Worm (Caenorhabditis elegans): ENCODE measurements around the gene larp-1.
"Not testable (repeated sequence)": the region's sequence is repeated elsewhere in the genome, so short reads cannot be mapped to it uniquely, and the experiment has no call there.

Gene larp-1

DNA sequence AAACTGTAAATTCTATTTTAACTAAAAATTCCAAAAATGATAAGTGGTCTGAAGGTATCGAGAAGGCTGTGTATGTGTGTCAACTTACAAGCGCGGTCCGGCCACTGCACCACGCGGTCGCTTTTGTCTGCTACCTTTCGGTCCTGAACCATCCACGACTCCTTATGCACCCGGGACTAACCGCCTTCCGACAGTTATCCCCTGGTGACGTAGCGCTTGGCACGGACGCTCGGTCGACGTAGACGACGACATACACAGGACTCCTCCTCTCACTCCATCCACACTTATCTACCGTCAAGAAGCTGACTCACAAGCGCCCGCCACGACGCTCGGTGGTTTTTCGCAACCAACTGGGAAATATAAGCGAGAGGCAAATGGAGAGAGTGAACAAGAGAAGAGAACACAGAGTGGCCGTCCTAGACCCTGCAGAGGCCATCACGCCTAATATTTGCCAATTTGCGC lies 14.0 kb upstream of the larp-1 start:
- TF ChIP-seq aptf-3 (GFP tag; IDR thresholded peaks at IDR 0.05) = peak; percentile 79; the same call in 1 of the 2 replicates
- TF ChIP-seq mcd-1 (GFP tag; IDR thresholded peaks at IDR 0.05) = peak; percentile 84
- peak; percentile 70 for TF ChIP-seq ceh-27 (GFP tag; optimal IDR thresholded peaks at IDR 0.05)
- peak; percentile 54 for TF ChIP-seq mes-4 (tag; optimal IDR thresholded peaks at IDR 0.05)
- TF ChIP-seq dox-1 (GFP tag; IDR thresholded peaks at IDR 0.05) = peak; percentile 98
- peak; percentile 8 for TF ChIP-seq hlh-12 (tag; optimal IDR thresholded peaks at IDR 0.05)
- TF ChIP-seq hmg-20 (GFP tag; IDR thresholded peaks at IDR 0.05) = peak; percentile 77; the same call in 1 of the 2 replicates
- TF ChIP-seq madf-10 (tag; optimal IDR thresholded peaks at IDR 0.05) = peak; percentile 71
- peak; percentile 68 for TF ChIP-seq ceh-79 (tag; optimal IDR thresholded peaks at IDR 0.05)
- TF ChIP-seq pbrm-1 (GFP tag; IDR thresholded peaks at IDR 0.05) = peak; percentile 87
- TF ChIP-seq repo-1 (tag; optimal IDR thresholded peaks at IDR 0.05) = peak; percentile 90
- peak; percentile 55 for TF ChIP-seq ets-4 (GFP tag; optimal IDR thresholded peaks at IDR 0.05)
- peak; percentile 60; the same call in 1 of the 2 replicates for TF ChIP-seq B0019.2 (GFP tag; conservative IDR thresholded peaks at IDR 0.05)
- TF ChIP-seq snpc-4 (GFP tag; optimal IDR thresholded peaks at IDR 0.05) = peak; percentile 46
- peak in 1 of 4 experiments; percentile 64 for TF ChIP-seq snpc-4 (tag; optimal IDR thresholded peaks at IDR 0.05)
- peak; percentile 84; the same call in 1 of the 2 replicates for TF ChIP-seq Y56A3A.18 (GFP tag; IDR thresholded peaks at IDR 0.05)
- TF ChIP-seq rcor-1 (GFP tag; IDR thresholded peaks at IDR 0.05) = peak; percentile 93
- peak; percentile 71 for TF ChIP-seq F33H1.4 (GFP tag; IDR thresholded peaks at IDR 0.05)
- peak; percentile 19 for TF ChIP-seq F23B12.7 (tag; optimal IDR thresholded peaks at IDR 0.05; ENCODE audit: insufficient read depth)
- TF ChIP-seq rec-8 (tag; optimal IDR thresholded peaks at IDR 0.05) = peak; percentile 5 to 22
- peak; percentile 90 for TF ChIP-seq D2030.7 (GFP tag; IDR thresholded peaks at IDR 0.05)
- peak; percentile 78 for TF ChIP-seq ztf-26 (tag; optimal IDR thresholded peaks at IDR 0.05)
- TF ChIP-seq nhr-90 (tag; optimal IDR thresholded peaks at IDR 0.05) = peak; percentile 70
- TF ChIP-seq B0261.1 (tag; optimal IDR thresholded peaks at IDR 0.05) = peak; percentile 79
- TF ChIP-seq Y79H2A.3 (GFP tag; conservative IDR thresholded peaks at IDR 0.05) = 0 out of 2 replicates have a peak, but pooled peaks have one; percentile 22
- TF ChIP-seq F37B4.10 (GFP tag; IDR thresholded peaks at IDR 0.05) = peak; percentile 72; the same call in 1 of the 2 replicates
- peak; percentile 79 for TF ChIP-seq chd-7 (tag; optimal IDR thresholded peaks at IDR 0.05)
- TF ChIP-seq ceh-100 (GFP tag; IDR thresholded peaks at IDR 0.05) = peak; percentile 71
- TF ChIP-seq K11D2.4 (GFP tag; IDR thresholded peaks at IDR 0.05) = peak; percentile 87
- peak; percentile 84 for TF ChIP-seq ZK185.1 (tag; optimal IDR thresholded peaks at IDR 0.05; ENCODE audit: poor library complexity, severe bottlenecking)
- peak; percentile 9 for TF ChIP-seq F49E8.2 (tag; optimal IDR thresholded peaks at IDR 0.05; ENCODE audit: insufficient read depth)
- TF ChIP-seq hsf-1 (GFP tag; IDR thresholded peaks at IDR 0.05) = 0 out of 2 replicates have a peak, but pooled peaks have one; percentile 55
- TF ChIP-seq cebp-1 (GFP tag; IDR thresholded peaks at IDR 0.05) = 0 out of 2 replicates have a peak, but pooled peaks have one; percentile 45
- TF ChIP-seq cebp-1 (tag; optimal IDR thresholded peaks at IDR 0.05) = not testable (repeated sequence)
- TF ChIP-seq ztf-25 (GFP tag; IDR thresholded peaks at IDR 0.05) = 0 out of 2 replicates have a peak, but pooled peaks have one; percentile 17
- TF ChIP-seq ztf-18 (tag; optimal IDR thresholded peaks at IDR 0.05) = peak; percentile 87
- TF ChIP-seq Y95B8A.8 (GFP tag; IDR thresholded peaks at IDR 0.05) = 0 out of 2 replicates have a peak, but pooled peaks have one; percentile 73
- peak; percentile 72; the same call in 1 of the 2 replicates for TF ChIP-seq C06A6.2 (GFP tag; conservative IDR thresholded peaks at IDR 0.05)
- peak; percentile 80 for TF ChIP-seq hmg-1.2 (GFP tag; IDR thresholded peaks at IDR 0.05)
- TF ChIP-seq ekl-4 (GFP tag; IDR thresholded peaks at IDR 0.05) = peak; percentile 87
- TF ChIP-seq zfh-2 (GFP tag; conservative IDR thresholded peaks at IDR 0.05) = peak; percentile 96
- TF ChIP-seq F10E7.11 (tag; optimal IDR thresholded peaks at IDR 0.05) = peak; percentile 67
- TF ChIP-seq madf-8 (GFP tag; conservative IDR thresholded peaks at IDR 0.05) = 0 out of 2 replicates have a peak, but pooled peaks have one; percentile 27
- TF ChIP-seq nhr-80 (tag; optimal IDR thresholded peaks at IDR 0.05) = peak; percentile 89
- peak; percentile 69; the same call in 1 of the 2 replicates for TF ChIP-seq egl-44 (GFP tag; IDR thresholded peaks at IDR 0.05)
- 0 out of 2 replicates have a peak, but pooled peaks have one; percentile 19 for TF ChIP-seq nhr-120 (GFP tag; IDR thresholded peaks at IDR 0.05)
- peak; percentile 93 for TF ChIP-seq K12H6.12 (tag; optimal IDR thresholded peaks at IDR 0.05)
